Fruit fly (Drosophila melanogaster) S2 (cell line): ENCODE results near the gene by.

Experiments
- CG8478 ChIP-seq: fragments of >200 bp; optimal IDR thresholded peaks from 2 replicates; lab custom pipeline; 2018
- CTCF ChIP-seq, 2 experiments: fragments of >200 bp; optimal IDR thresholded peaks; 2 replicates each; lab custom pipeline; 2018

- no peak for TF ChIP-seq CG8478
- TF ChIP-seq CTCF (optimal IDR thresholded peaks at IDR 0.05; lab: Kevin White, UChicago) = no peak
Observed at dm6 chr3R:9577382-9578137, 44.7 kb upstream of the by start, which contains the start of the genes Kap-alpha3 and Son.
